Worm (Caenorhabditis elegans) whole organism, L2 larva: ENCODE data around the gene EGAP2.1.

Source experiments
- elt-3 ChIP-seq: sonication (generic microtip); optimal IDR thresholded peaks from 2 replicates; lab custom pipeline; 2017; ENCODE audit warnings: missing biosample characterization, missing genetic modification characterization
- lsy-2 ChIP-seq, 2 experiments: fragments of 150-350 bp in 1 of 2; sonication (generic microtip) in 1 of 2; optimal IDR thresholded peaks; 2 replicates each; lab custom pipeline; 2014 to 2017; ENCODE audit warnings: missing biosample characterization in 2 of 2, missing genetic modification characterization in 2 of 2
- nhr-11 ChIP-seq: fragments of 150-350 bp; optimal IDR thresholded peaks from 2 replicates; lab custom pipeline; 2014; ENCODE audit warnings: missing biosample characterization, missing genetic modification characterization
- nhr-12 ChIP-seq: fragments of 150-350 bp; optimal IDR thresholded peaks from 2 replicates; lab custom pipeline; 2014; ENCODE audit warnings: missing biosample characterization, missing genetic modification characterization
- sma-3 ChIP-seq: sonication (generic microtip); optimal IDR thresholded peaks from 2 replicates; lab custom pipeline; 2016; ENCODE audit warnings: missing genetic modification reagents, missing genetic modification characterization, missing compliant biosample characterization
- sma-9 ChIP-seq, 2 experiments: fragments of 150-350 bp in 1 of 2; sonication (generic microtip) in 1 of 2; optimal IDR thresholded peaks; 2 replicates each; lab custom pipeline; 2014 to 2016; ENCODE audit warnings: missing genetic modification characterization in 2 of 2, mild to moderate bottlenecking in 1 of 2, missing biosample characterization in 1 of 2, missing compliant biosample characterization in 1 of 2, missing genetic modification reagents in 1 of 2, moderate library complexity in 1 of 2

ce11 chrII:5212675-5213074 is 18.5 kb upstream of the EGAP2.1 start, which contains the start of gene C34F11.1:
- TF ChIP-seq nhr-11 (tag; lab: Kevin White, UChicago) = no peak
- TF ChIP-seq sma-3 (GFP tag; lab: Kevin White, UChicago) = no peak
- TF ChIP-seq elt-3 (tag; lab: Kevin White, UChicago) = no peak
- no peak for TF ChIP-seq lsy-2 (tag; optimal IDR thresholded peaks at IDR 0.05; lab: Kevin White, UChicago)
- no peak for TF ChIP-seq sma-9 (GFP tag; optimal IDR thresholded peaks at IDR 0.05; lab: Kevin White, UChicago)
- TF ChIP-seq sma-9 (tag; optimal IDR thresholded peaks at IDR 0.05; lab: Kevin White, UChicago) = no peak
- no peak for TF ChIP-seq nhr-12 (tag; lab: Kevin White, UChicago)
